Worm (Caenorhabditis elegans) whole organism, early embryonic: ENCODE measurements around the gene R13A1.10.

Experiments
- B0310.2 ChIP-seq: sonication (generic microtip); optimal IDR thresholded peaks from 2 replicates; lab custom pipeline; 2016; ENCODE audit warnings: mild to moderate bottlenecking, missing genetic modification characterization, missing compliant biosample characterization
- F13C5.2 ChIP-seq: sonication (generic microtip); optimal IDR thresholded peaks from 2 replicates; lab custom pipeline; 2017; ENCODE audit warnings: mild to moderate bottlenecking, missing genetic modification characterization, inconsistent platforms, missing compliant biosample characterization
- aly-1 ChIP-seq: sonication (generic microtip); optimal IDR thresholded peaks from 2 replicates; lab custom pipeline; 2016; ENCODE audit warnings: missing genetic modification characterization, missing compliant biosample characterization
- ama-1 ChIP-seq: fragments of 150-350 bp; optimal IDR thresholded peaks from 2 replicates; lab custom pipeline; 2014
- ceh-13 ChIP-seq: fragments of 200-800 bp; sonication (Bioruptor generic); optimal IDR thresholded peaks from 2 replicates; lab custom pipeline; 2018; ENCODE audit warnings: mild to moderate bottlenecking, missing genetic modification characterization, missing compliant biosample characterization
- ceh-36 ChIP-seq: sonication (generic microtip); optimal IDR thresholded peaks from 2 replicates; lab custom pipeline; 2016; ENCODE audit warnings: missing genetic modification characterization, inconsistent platforms, missing compliant biosample characterization
- ets-7 ChIP-seq: sonication (generic microtip); optimal IDR thresholded peaks from 2 replicates; lab custom pipeline; 2016; ENCODE audit warnings: missing genotype, missing genetic modification characterization, missing compliant biosample characterization
- flt-1 ChIP-seq: fragments of 200-800 bp; sonication (Bioruptor generic); IDR thresholded peaks from 2 replicates; pipeline ENCODE4 v1.3.6; 2022; ENCODE audit warnings: missing genetic modification characterization, missing compliant biosample characterization
- hmbx-1 ChIP-seq: sonication (generic microtip); optimal IDR thresholded peaks from 2 replicates; lab custom pipeline; 2016; ENCODE audit warnings: mild to moderate bottlenecking, missing genetic modification characterization, missing compliant biosample characterization
- hmg-4 ChIP-seq: fragments of 200-800 bp; sonication (Bioruptor generic); optimal IDR thresholded peaks from 2 replicates; lab custom pipeline; 2018; ENCODE audit warnings: mild to moderate bottlenecking, missing genetic modification characterization, missing compliant biosample characterization
- hnd-1 ChIP-seq: sonication (generic microtip); optimal IDR thresholded peaks from 2 replicates; lab custom pipeline; 2016; ENCODE audit warnings: missing genetic modification characterization, missing compliant biosample characterization
- pes-1 ChIP-seq: fragments of 200-800 bp; sonication (Bioruptor generic); IDR thresholded peaks from 2 replicates; pipeline ENCODE4 v1.3.6; 2022; ENCODE audit warnings: missing genetic modification reagents, missing genetic modification characterization, missing compliant biosample characterization
- scrt-1 ChIP-seq: fragments of 200-800 bp; sonication (Bioruptor generic); IDR thresholded peaks from 2 replicates; pipeline ENCODE4 v1.3.6; 2022; ENCODE audit warnings: missing genetic modification characterization, missing compliant biosample characterization
- sea-1 ChIP-seq: fragments of 200-800 bp; sonication (Bioruptor generic); conservative IDR thresholded peaks from 2 replicates; pipeline ENCODE4 v1.3.6; 2022; ENCODE audit warnings: missing genetic modification characterization, missing compliant biosample characterization
- tbx-11 ChIP-seq: fragments of 200-800 bp; sonication (Bioruptor generic); IDR thresholded peaks from 2 replicates; pipeline ENCODE4 v1.3.6; 2022; ENCODE audit warnings: missing genetic modification characterization, missing compliant biosample characterization
- tbx-37 ChIP-seq: fragments of 200-800 bp; sonication (Bioruptor generic); conservative IDR thresholded peaks from 2 replicates; pipeline ENCODE4 v1.3.6; 2022; ENCODE audit warnings: missing genetic modification reagents, missing genetic modification characterization, missing compliant biosample characterization
- tra-4 ChIP-seq: sonication (generic microtip); optimal IDR thresholded peaks from 2 replicates; lab custom pipeline; 2017; ENCODE audit warnings: missing genetic modification characterization, missing compliant biosample characterization

The R13A1.10 gene

DNA sequence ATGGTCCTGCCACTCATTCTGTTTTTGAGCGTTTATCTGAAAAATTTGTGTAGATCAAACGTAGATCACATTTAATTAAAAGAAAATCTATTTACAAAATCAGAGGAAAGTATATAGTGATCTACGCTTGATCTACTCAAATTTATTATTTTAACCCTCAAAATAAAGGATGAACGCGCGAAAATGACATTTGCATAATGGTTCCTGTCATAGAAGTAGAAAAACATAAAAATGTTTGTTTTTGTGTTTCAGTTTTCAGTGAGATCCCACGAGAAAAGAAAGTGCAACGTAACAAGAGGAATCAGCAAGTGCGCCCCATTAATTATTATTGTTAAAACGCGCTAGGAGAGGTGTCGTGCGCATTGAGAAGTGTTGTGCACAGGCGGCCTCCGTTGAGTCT lies 15.7 kb downstream of the R13A1.10 start:
- no peak for TF ChIP-seq tbx-11 (GFP tag; lab: Robert Waterston, UW)
- TF ChIP-seq ceh-13 (GFP tag; lab: Kevin White, UChicago): no peak
- TF ChIP-seq hnd-1 (tag; lab: Kevin White, UChicago): no peak
- no peak for TF ChIP-seq hmg-4 (GFP tag; lab: Kevin White, UChicago)
- TF ChIP-seq aly-1 (tag; lab: Kevin White, UChicago): no peak
- no peak for TF ChIP-seq tra-4 (tag; lab: Kevin White, UChicago)
- no peak for TF ChIP-seq tbx-37 (GFP tag; lab: Robert Waterston, UW)
- no peak for TF ChIP-seq flt-1
- TF ChIP-seq pes-1 (GFP tag; lab: Robert Waterston, UW): no peak
- TF ChIP-seq hmbx-1: no peak
- TF ChIP-seq sea-1 (GFP tag; lab: Robert Waterston, UW): no peak
- no peak for TF ChIP-seq F13C5.2 (tag; lab: Kevin White, UChicago)
- no peak for TF ChIP-seq ets-7 (tag; lab: Kevin White, UChicago)
- TF ChIP-seq scrt-1 (GFP tag; lab: Robert Waterston, UW): no peak
- no peak for TF ChIP-seq B0310.2 (tag; lab: Kevin White, UChicago)
- TF ChIP-seq ama-1 (lab: Kevin White, UChicago): no peak

DNA sequence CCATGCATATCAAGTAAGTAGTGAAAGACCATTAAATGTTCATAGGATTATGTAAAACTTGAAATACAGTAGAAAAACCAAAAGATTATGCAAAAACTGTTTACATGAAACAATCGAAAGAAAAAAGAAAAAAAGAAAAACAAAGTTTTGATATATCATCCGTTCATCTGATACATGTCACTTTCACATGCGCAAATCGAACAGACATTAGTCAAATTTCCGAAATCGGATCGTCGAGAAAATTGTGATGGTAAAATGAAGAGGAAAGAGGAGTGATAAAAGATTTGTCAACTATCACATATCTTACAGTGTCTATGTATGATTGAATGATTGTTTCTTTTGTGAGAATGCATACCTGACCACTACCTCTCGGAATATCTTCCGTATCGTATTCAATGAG lies 18.0 kb downstream of the R13A1.10 start:
- TF ChIP-seq F13C5.2 (tag; lab: Kevin White, UChicago) (no peak), ceh-36 (tag; lab: Kevin White, UChicago) (no peak), hnd-1 (tag; lab: Kevin White, UChicago) (no peak), ets-7 (tag; lab: Kevin White, UChicago) (no peak), tra-4 (tag; lab: Kevin White, UChicago) (no peak), pes-1 (GFP tag; lab: Robert Waterston, UW) (no peak), B0310.2 (tag; lab: Kevin White, UChicago) (no peak)

DNA sequence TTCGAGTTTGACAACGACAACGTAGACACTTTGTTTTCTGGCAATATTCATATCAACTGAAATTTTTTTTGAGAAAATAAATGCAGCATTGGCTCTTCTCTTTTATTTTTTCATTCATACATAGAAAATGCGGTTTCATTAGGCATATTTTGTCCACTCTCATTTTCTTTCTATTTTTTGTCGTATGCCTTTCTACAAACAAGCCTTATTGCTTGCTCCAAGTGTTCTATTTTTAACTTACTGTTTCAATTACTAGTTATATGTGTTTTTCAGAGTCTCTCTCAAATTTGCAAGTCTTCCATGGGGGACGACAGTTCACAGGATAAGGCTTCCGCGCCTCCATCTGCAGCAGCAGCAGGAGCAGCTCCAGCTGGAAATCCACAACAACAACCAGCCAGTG lies 21.0 kb downstream of the R13A1.10 start, which contains the start of gene kcc-1:
Gene kcc-1 (plus strand): TSS at position 301 of the 400 bp plus-strand sequence.
- TF ChIP-seq ets-7 (tag; lab: Kevin White, UChicago) (no peak), ceh-13 (GFP tag; lab: Kevin White, UChicago) (no peak), tbx-37 (GFP tag; lab: Robert Waterston, UW) (no peak), hmg-4 (GFP tag; lab: Kevin White, UChicago) (no peak), aly-1 (tag; lab: Kevin White, UChicago) (no peak), tra-4 (tag; lab: Kevin White, UChicago) (no peak), scrt-1 (GFP tag; lab: Robert Waterston, UW) (no peak), pes-1 (GFP tag; lab: Robert Waterston, UW) (no peak), hmbx-1 (no peak), F13C5.2 (tag; lab: Kevin White, UChicago) (no peak), B0310.2 (tag; lab: Kevin White, UChicago) (no peak), ceh-36 (tag; lab: Kevin White, UChicago) (no peak), ama-1 (lab: Kevin White, UChicago) (no peak), tbx-11 (GFP tag; lab: Robert Waterston, UW) (no peak), flt-1 (no peak)

DNA sequence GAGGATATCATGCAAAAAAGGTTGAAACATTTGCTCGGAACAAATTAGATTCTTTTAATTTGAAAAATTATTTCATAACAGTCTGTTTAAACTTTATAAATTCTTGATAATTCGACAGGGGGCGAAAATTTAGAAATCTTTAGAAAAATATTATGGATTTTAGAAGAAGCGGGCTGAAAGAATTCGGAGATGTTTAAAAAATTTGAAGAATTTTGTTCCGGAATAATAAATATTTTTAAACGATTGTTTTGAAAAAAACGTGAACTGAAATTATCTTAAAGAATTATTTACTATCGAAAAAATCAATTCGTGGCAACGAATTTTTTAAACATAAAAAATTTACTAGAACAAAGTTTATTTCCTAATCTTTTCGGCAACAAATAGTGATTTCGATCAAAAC lies 23.3 kb downstream of the R13A1.10 start, which contains the start of gene R13A1.3:
Gene R13A1.3 (plus strand): TSS at position 301 of the 400 bp plus-strand sequence.
- TF ChIP-seq flt-1 (no peak), B0310.2 (tag; lab: Kevin White, UChicago) (no peak), ama-1 (lab: Kevin White, UChicago) (no peak), hmg-4 (GFP tag; lab: Kevin White, UChicago) (no peak), tra-4 (tag; lab: Kevin White, UChicago) (no peak), sea-1 (GFP tag; lab: Robert Waterston, UW) (no peak), tbx-37 (GFP tag; lab: Robert Waterston, UW) (no peak)

DNA sequence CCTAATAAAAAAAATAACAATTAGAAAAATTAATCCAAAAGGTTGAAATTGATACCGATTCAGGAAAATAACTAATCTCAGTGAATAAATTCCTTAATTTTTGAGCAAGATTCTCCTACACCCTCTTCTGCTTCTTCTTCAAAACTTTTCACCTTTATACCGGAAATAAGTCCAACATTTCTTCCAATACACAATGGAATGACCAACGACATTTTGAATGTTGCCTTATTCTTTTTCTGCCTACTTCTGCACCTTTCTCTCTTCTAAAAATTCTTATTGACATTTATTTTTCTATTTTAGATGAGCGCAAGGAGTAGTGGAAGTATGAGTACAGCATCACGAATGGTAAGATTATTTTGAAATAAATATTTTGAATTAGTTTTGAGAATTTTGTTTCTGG lies 30.1 kb downstream of the R13A1.10 start, which contains the start of gene unc-8:
Gene unc-8 (plus strand): TSS at position 301 of the 400 bp plus-strand sequence.
- TF ChIP-seq tbx-37 (GFP tag; lab: Robert Waterston, UW): no peak

DNA sequence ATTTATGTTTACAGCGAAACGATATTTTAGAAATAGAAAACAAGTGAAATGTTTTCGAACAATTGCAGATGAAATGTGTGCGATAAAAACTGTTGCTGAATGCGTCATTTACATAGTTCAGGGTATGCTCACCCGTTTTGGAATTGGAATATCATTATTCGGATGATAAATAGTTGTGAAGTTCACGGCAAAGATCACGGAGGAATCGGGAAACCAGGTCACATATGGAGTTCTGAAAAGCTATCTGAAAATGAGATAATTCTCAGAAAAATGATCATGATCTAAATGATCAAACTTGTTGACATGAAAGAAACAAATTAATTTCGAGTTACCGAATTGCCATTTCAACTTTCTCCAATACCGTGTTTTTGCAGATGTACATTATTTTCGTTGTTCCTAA lies 31.2 kb downstream of the R13A1.10 start, which contains the start of gene best-16:
Gene best-16 (minus strand): TSS at position 101 of the 400 bp plus-strand sequence.
- TF ChIP-seq F13C5.2 (tag; lab: Kevin White, UChicago): no peak
- no peak for TF ChIP-seq hnd-1 (tag; lab: Kevin White, UChicago)
- TF ChIP-seq scrt-1 (GFP tag; lab: Robert Waterston, UW): no peak
- no peak for TF ChIP-seq ets-7 (tag; lab: Kevin White, UChicago)
- TF ChIP-seq sea-1 (GFP tag; lab: Robert Waterston, UW): no peak
- no peak for TF ChIP-seq tbx-11 (GFP tag; lab: Robert Waterston, UW)
- TF ChIP-seq hmg-4 (GFP tag; lab: Kevin White, UChicago): no peak
- TF ChIP-seq hmbx-1: no peak
- no peak for TF ChIP-seq ceh-36 (tag; lab: Kevin White, UChicago)
- no peak for TF ChIP-seq aly-1 (tag; lab: Kevin White, UChicago)
- no peak for TF ChIP-seq ama-1 (lab: Kevin White, UChicago)
- no peak for TF ChIP-seq tra-4 (tag; lab: Kevin White, UChicago)
- no peak for TF ChIP-seq pes-1 (GFP tag; lab: Robert Waterston, UW)
- no peak for TF ChIP-seq tbx-37 (GFP tag; lab: Robert Waterston, UW)

DNA sequence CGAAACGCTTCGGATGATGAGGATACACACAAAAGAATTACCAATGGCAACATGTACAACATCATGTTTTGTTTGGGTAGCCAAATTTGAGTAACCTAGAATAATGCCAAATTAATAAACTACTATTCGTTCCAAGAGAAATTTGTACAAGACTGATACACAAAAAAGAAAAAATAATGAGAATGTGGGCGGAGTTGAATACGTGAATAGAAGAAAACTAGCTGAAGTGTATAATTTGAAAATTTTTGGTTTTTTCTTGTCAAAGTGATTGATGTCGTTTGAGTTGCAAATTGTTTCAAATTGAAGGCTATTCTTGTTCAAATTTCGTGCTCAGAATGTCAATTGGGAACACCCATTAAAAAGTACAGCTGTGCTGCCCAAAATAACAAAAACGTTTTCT lies 35.2 kb downstream of the R13A1.10 start, which contains the start of gene R13A1.5:
Gene R13A1.5 (minus strand): TSS at position 101 of the 400 bp plus-strand sequence.
- no peak for TF ChIP-seq flt-1
- TF ChIP-seq aly-1 (tag; lab: Kevin White, UChicago): no peak
- no peak for TF ChIP-seq tra-4 (tag; lab: Kevin White, UChicago)
- TF ChIP-seq B0310.2 (tag; lab: Kevin White, UChicago): no peak
- TF ChIP-seq hnd-1 (tag; lab: Kevin White, UChicago): no peak
- TF ChIP-seq tbx-37 (GFP tag; lab: Robert Waterston, UW): no peak
- TF ChIP-seq scrt-1 (GFP tag; lab: Robert Waterston, UW): no peak
